Fruit fly (Drosophila melanogaster) whole organism, embryonic: Measurements from ENCODE around the gene klar.

ENCODE experiments used
- Aef1 ChIP-seq: fragments of 200-800 bp; sonication (Bioruptor generic); IDR thresholded peaks from 3 replicates; pipeline ENCODE4 v1.3.6; 2022; ENCODE audit warnings: missing biosample characterization, missing genetic modification characterization
- Awh ChIP-seq: fragments of 200-800 bp; sonication (Bioruptor generic); IDR thresholded peaks from 2 replicates; pipeline ENCODE4, ENCODE4 v1.3.6; 2022; ENCODE audit warnings: missing biosample characterization, missing genetic modification characterization
- CG10267 ChIP-seq: fragments of 200-800 bp; sonication (Bioruptor generic); optimal IDR thresholded peaks from 2 replicates; lab custom pipeline; 2018; ENCODE audit warnings: missing biosample characterization, mild to moderate bottlenecking, missing genetic modification characterization, moderate library complexity
- CG11504 ChIP-seq: fragments of 200-800 bp; sonication (Bioruptor generic); optimal IDR thresholded peaks from 3 replicates; lab custom pipeline; 2019; ENCODE audit warnings: missing biosample characterization, mild to moderate bottlenecking, missing genetic modification characterization, moderate library complexity
- CG12942 ChIP-seq: fragments of 200-800 bp; sonication (Bioruptor generic); optimal IDR thresholded peaks from 3 replicates; lab custom pipeline; 2016; ENCODE audit warnings: missing biosample characterization, missing genetic modification characterization
- CG13424 ChIP-seq: fragments of 200-800 bp; sonication (Bioruptor generic); optimal IDR thresholded peaks from 2 replicates; lab custom pipeline; 2019; ENCODE audit warnings: missing biosample characterization, mild to moderate bottlenecking, missing genetic modification characterization, moderate library complexity
- CG13624 ChIP-seq: fragments of 200-800 bp; sonication (Bioruptor generic); optimal IDR thresholded peaks from 2 replicates; lab custom pipeline; 2016; ENCODE audit warnings: missing biosample characterization, missing genetic modification characterization
- CG13894 ChIP-seq: fragments of 200-800 bp; sonication (Bioruptor generic); optimal IDR thresholded peaks from 3 replicates; lab custom pipeline; 2018; ENCODE audit warnings: missing biosample characterization, mild to moderate bottlenecking, missing genetic modification characterization, moderate library complexity
- CG14050 ChIP-seq: fragments of 200-800 bp; sonication (Bioruptor generic); IDR thresholded peaks from 3 replicates; pipeline ENCODE4 v1.3.6; 2022; ENCODE audit warnings: missing biosample characterization, missing genetic modification characterization
- CG17612 ChIP-seq: fragments of 200-800 bp; sonication (Bioruptor generic); IDR thresholded peaks from 2 replicates; pipeline ENCODE4 v1.3.6; 2022; ENCODE audit warnings: missing biosample characterization, missing genetic modification characterization
- CG1792 ChIP-seq: fragments of 200-800 bp; sonication (Bioruptor generic); optimal IDR thresholded peaks from 2 replicates; lab custom pipeline; 2016; ENCODE audit warnings: missing biosample characterization, missing genetic modification characterization
- CG18262 ChIP-seq: fragments of 200-800 bp; optimal IDR thresholded peaks from 3 replicates; lab custom pipeline; 2019; ENCODE audit warnings: missing biosample characterization, mild to moderate bottlenecking, missing genetic modification characterization, moderate library complexity
- CG2129 ChIP-seq: fragments of 200-800 bp; sonication (Bioruptor generic); IDR thresholded peaks from 2 replicates; pipeline ENCODE4 v1.3.6; 2022; ENCODE audit warnings: missing biosample characterization, missing genetic modification characterization; ENCODE audit not compliant: partially characterized antibody
- CG2712 ChIP-seq: fragments of 200-800 bp; optimal IDR thresholded peaks from 3 replicates; lab custom pipeline; 2019; ENCODE audit warnings: missing biosample characterization, mild to moderate bottlenecking, missing genetic modification characterization, moderate library complexity
- CG2875 ChIP-seq: fragments of 200-800 bp; sonication (Bioruptor generic); optimal IDR thresholded peaks from 2 replicates; lab custom pipeline; 2017; ENCODE audit warnings: missing biosample characterization, mild to moderate bottlenecking, missing genetic modification characterization, missing genetic modification reagents
- CG3163 ChIP-seq: fragments of 200-800 bp; sonication (Bioruptor generic); optimal IDR thresholded peaks from 3 replicates; lab custom pipeline; 2016; ENCODE audit warnings: missing biosample characterization, missing genetic modification characterization
- CG3847 ChIP-seq: fragments of 200-800 bp; sonication (Bioruptor generic); IDR thresholded peaks from 2 replicates; pipeline ENCODE4 v1.3.6; 2022; ENCODE audit warnings: missing biosample characterization, missing genetic modification characterization
- CG4424 ChIP-seq: fragments of 200-800 bp; sonication (Bioruptor generic); optimal IDR thresholded peaks from 3 replicates; lab custom pipeline; 2016; ENCODE audit warnings: missing biosample characterization, missing genetic modification characterization
- CG4854 ChIP-seq: fragments of 200-800 bp; sonication (Bioruptor generic); optimal IDR thresholded peaks from 2 replicates; lab custom pipeline; 2016; ENCODE audit warnings: missing biosample characterization, missing genetic modification characterization, inconsistent platforms
- CG7357 ChIP-seq: fragments of 200-800 bp; sonication (Bioruptor generic); IDR thresholded peaks from 3 replicates; pipeline ENCODE4 v1.3.6; 2022; ENCODE audit warnings: missing biosample characterization, missing genetic modification characterization
- CG8281 ChIP-seq: fragments of 200-800 bp; sonication (Bioruptor generic); optimal IDR thresholded peaks from 2 replicates; lab custom pipeline; 2018; ENCODE audit warnings: missing biosample characterization, mild to moderate bottlenecking, missing genetic modification characterization, moderate library complexity
- CG8290 ChIP-seq, 3 experiments: fragments of 200-800 bp; sonication (Bioruptor generic); optimal IDR thresholded peaks; 2 replicates each; lab custom pipeline; 2016 to 2019; ENCODE audit warnings: missing biosample characterization in 3 of 3, missing genetic modification characterization in 3 of 3, mild to moderate bottlenecking in 2 of 3, moderate library complexity in 1 of 3
- CG8359 ChIP-seq: fragments of 200-800 bp; sonication (Bioruptor generic); optimal IDR thresholded peaks from 2 replicates; lab custom pipeline; 2017; ENCODE audit warnings: missing biosample characterization, mild to moderate bottlenecking, missing genetic modification characterization, borderline replicate concordance
- CG8765 ChIP-seq: fragments of 200-800 bp; sonication (Bioruptor generic); IDR thresholded peaks from 2 replicates; pipeline ENCODE4 v1.3.6; 2022; ENCODE audit warnings: missing biosample characterization, missing genetic modification characterization
- CG8924 ChIP-seq: fragments of 200-800 bp; optimal IDR thresholded peaks from 3 replicates; lab custom pipeline; 2019; ENCODE audit warnings: missing biosample characterization, mild to moderate bottlenecking, missing genetic modification characterization, moderate library complexity
- CkIIα-i1 ChIP-seq: fragments of 200-800 bp; sonication (Bioruptor generic); IDR thresholded peaks from 2 replicates; pipeline ENCODE4 v1.3.6; 2022; ENCODE audit warnings: missing biosample characterization, missing genetic modification characterization
- Deaf1 ChIP-seq: fragments of 200-800 bp; optimal IDR thresholded peaks from 3 replicates; lab custom pipeline; 2019; ENCODE audit warnings: missing biosample characterization, mild to moderate bottlenecking, missing genetic modification characterization, moderate library complexity
- Dfd ChIP-seq, 2 experiments: fragments of >200 bp; optimal IDR thresholded peaks; 2 replicates each; lab custom pipeline; 2017; ENCODE audit warnings: missing biosample characterization in 2 of 2, missing genetic modification characterization in 2 of 2
- GATAe ChIP-seq: fragments of 200-800 bp; sonication (Bioruptor generic); conservative IDR thresholded peaks from 2 replicates; pipeline ENCODE4 v1.3.6; 2022; ENCODE audit warnings: missing biosample characterization, missing genetic modification characterization
- MESR4 ChIP-seq: fragments of 200-800 bp; sonication (Bioruptor generic); optimal IDR thresholded peaks from 2 replicates; lab custom pipeline; 2018; ENCODE audit warnings: missing biosample characterization, mild to moderate bottlenecking, missing genetic modification characterization, moderate library complexity
- Spps ChIP-seq: fragments of 200-800 bp; sonication (Bioruptor generic); optimal IDR thresholded peaks from 2 replicates; lab custom pipeline; 2018; ENCODE audit warnings: missing biosample characterization, mild to moderate bottlenecking, missing genetic modification characterization
- Stat92E ChIP-seq, 3 experiments: fragments of >200 bp in 2 of 3; fragments of 200-800 bp in 1 of 3; sonication (Bioruptor generic) in 1 of 3; optimal IDR thresholded peaks; 2 replicates each; lab custom pipeline; 2017 to 2019; ENCODE audit warnings: missing biosample characterization in 3 of 3, missing genetic modification characterization in 3 of 3, mild to moderate bottlenecking in 1 of 3, moderate library complexity in 1 of 3
- caup ChIP-seq: fragments of 200-800 bp; sonication (Bioruptor generic); optimal IDR thresholded peaks from 3 replicates; lab custom pipeline; 2017; ENCODE audit warnings: missing biosample characterization, mild to moderate bottlenecking, missing genetic modification characterization, moderate library complexity; ENCODE audit not compliant: severe bottlenecking
- dati ChIP-seq: fragments of 200-800 bp; sonication (Bioruptor generic); IDR thresholded peaks from 2 replicates; pipeline ENCODE4 v1.3.6; 2022; ENCODE audit warnings: missing biosample characterization, missing genetic modification characterization
- dmrt11E ChIP-seq: fragments of 200-800 bp; sonication (Bioruptor generic); optimal IDR thresholded peaks from 3 replicates; lab custom pipeline; 2018; ENCODE audit warnings: missing biosample characterization, mild to moderate bottlenecking, missing genetic modification characterization, moderate library complexity
- esg ChIP-seq: fragments of 200-800 bp; sonication (Bioruptor generic); conservative IDR thresholded peaks from 2 replicates; pipeline ENCODE4 v1.3.6; 2022; ENCODE audit warnings: missing biosample characterization, missing genetic modification characterization
- fd102C ChIP-seq: fragments of 200-800 bp; sonication (Bioruptor generic); optimal IDR thresholded peaks from 2 replicates; lab custom pipeline; 2018; ENCODE audit warnings: missing biosample characterization, mild to moderate bottlenecking, missing genetic modification characterization, moderate library complexity
- fd64A ChIP-seq: fragments of 200-800 bp; sonication (Bioruptor generic); optimal IDR thresholded peaks from 3 replicates; lab custom pipeline; 2018; ENCODE audit warnings: missing biosample characterization, mild to moderate bottlenecking, missing genetic modification characterization
- gcm ChIP-seq: fragments of 200-800 bp; sonication (Bioruptor generic); optimal IDR thresholded peaks from 2 replicates; lab custom pipeline; 2019; ENCODE audit warnings: missing biosample characterization, mild to moderate bottlenecking, missing genetic modification characterization, moderate library complexity
- klu ChIP-seq: fragments of 200-800 bp; sonication (Bioruptor generic); IDR thresholded peaks from 2 replicates; pipeline ENCODE4 v1.3.6; 2022; ENCODE audit warnings: missing biosample characterization, missing genetic modification characterization
- p53 ChIP-seq: fragments of 200-800 bp; sonication (Bioruptor generic); optimal IDR thresholded peaks from 2 replicates; lab custom pipeline; 2016; ENCODE audit warnings: missing biosample characterization, missing genetic modification characterization
- so ChIP-seq: fragments of 200-800 bp; sonication (Bioruptor generic); IDR thresholded peaks from 3 replicates; pipeline ENCODE4 v1.3.6; 2022; ENCODE audit warnings: missing biosample characterization, missing genetic modification characterization
- toy ChIP-seq: fragments of 200-800 bp; sonication (Bioruptor generic); IDR thresholded peaks from 2 replicates; pipeline ENCODE4 v1.3.6; 2022; ENCODE audit warnings: missing biosample characterization, missing genetic modification characterization
- trem ChIP-seq: fragments of 200-800 bp; optimal IDR thresholded peaks from 3 replicates; lab custom pipeline; 2019; ENCODE audit warnings: missing biosample characterization, mild to moderate bottlenecking, missing genetic modification characterization, moderate library complexity
- unc-4 ChIP-seq: fragments of 200-800 bp; sonication (Bioruptor generic); IDR thresholded peaks from 2 replicates; pipeline ENCODE4 v1.3.6; 2022; ENCODE audit warnings: missing biosample characterization, missing genetic modification characterization; ENCODE audit not compliant: partially characterized antibody
- unpg ChIP-seq: fragments of 200-800 bp; sonication (Bioruptor generic); optimal IDR thresholded peaks from 3 replicates; lab custom pipeline; 2018; ENCODE audit warnings: missing biosample characterization, mild to moderate bottlenecking, missing genetic modification characterization, moderate library complexity
- vvl ChIP-seq: fragments of 200-800 bp; sonication (Bioruptor generic); IDR thresholded peaks from 2 replicates; pipeline ENCODE4 v1.3.6; 2022; ENCODE audit warnings: missing biosample characterization, missing genetic modification characterization

Gene klar

dm6 chr3L:589290-590281 lies 49.2 kb upstream of the klar start (continued):
- TF ChIP-seq caup (GFP tag; lab: Kevin White, UChicago) = peak; percentile 86
- peak; percentile 92 for TF ChIP-seq CG8924
- TF ChIP-seq fd64A (GFP tag; lab: Kevin White, UChicago) = peak; percentile 77
- peak; percentile 66 for TF ChIP-seq trem (tag; lab: Kevin White, UChicago)
- TF ChIP-seq esg (GFP tag; lab: Robert Waterston, UW) = peak; percentile 86
- peak in 1 of 3 experiments; percentile 74 for TF ChIP-seq Stat92E (GFP tag; optimal IDR thresholded peaks at IDR 0.05; lab: Kevin White, UChicago)
- TF ChIP-seq Spps (tag; lab: Kevin White, UChicago) = peak; percentile 73
- peak; percentile 61 for TF ChIP-seq fd102C
- TF ChIP-seq CG13424 (tag; lab: Kevin White, UChicago) = peak; percentile 91
- TF ChIP-seq Aef1 = peak; percentile 89
- TF ChIP-seq CG4854 (GFP tag; lab: Kevin White, UChicago) = peak; percentile 73
- peak; percentile 78 for TF ChIP-seq CG7357
- peak; percentile 75 for TF ChIP-seq CG8359 (GFP tag; lab: Kevin White, UChicago)
- TF ChIP-seq CG2129 (GFP tag; lab: Robert Waterston, UW) = no peak
- peak; percentile 93 for TF ChIP-seq CG2712 (tag; lab: Kevin White, UChicago)
- peak; percentile 86 for TF ChIP-seq p53 (GFP tag; lab: Kevin White, UChicago)
- peak; percentile 92 for TF ChIP-seq CG8765 (GFP tag; lab: Robert Waterston, UW)
- TF ChIP-seq CG8281 = peak; percentile 64
- TF ChIP-seq CkIIα-i1 = no peak
- no peak for TF ChIP-seq unc-4 (GFP tag; lab: Robert Waterston, UW)
- TF ChIP-seq dati (GFP tag; lab: Robert Waterston, UW) = peak; percentile 83
- peak; percentile 87 for TF ChIP-seq CG18262 (tag; lab: Kevin White, UChicago)
- peak; percentile 90 for TF ChIP-seq Deaf1
- TF ChIP-seq GATAe (GFP tag; lab: Robert Waterston, UW) = no peak; the same call in 1 of the 2 replicates
- peak; percentile 70 for TF ChIP-seq CG3163 (GFP tag; lab: Kevin White, UChicago)
- TF ChIP-seq unpg (GFP tag; lab: Kevin White, UChicago) = peak; percentile 90
- peak; percentile 73 for TF ChIP-seq klu (GFP tag; lab: Robert Waterston, UW)
- TF ChIP-seq CG13894 (tag; lab: Kevin White, UChicago) = peak; percentile 74
- peak; percentile 84 for TF ChIP-seq Awh (GFP tag; lab: Robert Waterston, UW)
- TF ChIP-seq CG4424 = peak; percentile 87
- TF ChIP-seq Dfd (GFP tag; optimal IDR thresholded peaks at IDR 0.05; lab: Kevin White, UChicago) = no peak
- peak; percentile 90 for TF ChIP-seq CG3847
- TF ChIP-seq CG11504 (tag; lab: Kevin White, UChicago) = peak; percentile 83
- peak; percentile 91 for TF ChIP-seq dmrt11E (tag; lab: Kevin White, UChicago)
- TF ChIP-seq toy = peak; percentile 79
- TF ChIP-seq CG10267 (tag; lab: Kevin White, UChicago) = peak; percentile 79
- peak; percentile 85 for TF ChIP-seq CG2875 (GFP tag; lab: Kevin White, UChicago)
- TF ChIP-seq so = peak; percentile 83; the same call in 2 of the 3 replicates
- peak; percentile 89 for TF ChIP-seq CG1792 (GFP tag; lab: Kevin White, UChicago)
- TF ChIP-seq CG13624 (GFP tag; lab: Kevin White, UChicago) = peak; percentile 93
- peak; percentile 81 for TF ChIP-seq CG8290 (GFP tag; optimal IDR thresholded peaks at IDR 0.05; lab: Kevin White, UChicago)
- peak; percentile 25 to 98 for TF ChIP-seq CG8290 (tag; optimal IDR thresholded peaks at IDR 0.05; lab: Kevin White, UChicago)
- TF ChIP-seq CG12942 (GFP tag; lab: Kevin White, UChicago) = peak; percentile 74
- TF ChIP-seq CG17612 (GFP tag; lab: Robert Waterston, UW) = peak; percentile 80
- peak; percentile 89 for TF ChIP-seq gcm (GFP tag; lab: Kevin White, UChicago)
- TF ChIP-seq CG14050 = peak; percentile 85
- TF ChIP-seq MESR4 (GFP tag; lab: Kevin White, UChicago) = peak; percentile 26
- peak; percentile 96 for TF ChIP-seq vvl
